Worm (Caenorhabditis elegans) whole organism, early embryonic: ENCODE results near the gene T28F12.1.

Source experiments
- B0310.2 ChIP-seq: sonication (generic microtip); optimal IDR thresholded peaks from 2 replicates; lab custom pipeline; 2016; ENCODE audit warnings: mild to moderate bottlenecking, missing genetic modification characterization, missing compliant biosample characterization
- aly-1 ChIP-seq: sonication (generic microtip); optimal IDR thresholded peaks from 2 replicates; lab custom pipeline; 2016; ENCODE audit warnings: missing genetic modification characterization, missing compliant biosample characterization
- ama-1 ChIP-seq: fragments of 150-350 bp; optimal IDR thresholded peaks from 2 replicates; lab custom pipeline; 2014
- ceh-13 ChIP-seq: fragments of 200-800 bp; sonication (Bioruptor generic); optimal IDR thresholded peaks from 2 replicates; lab custom pipeline; 2018; ENCODE audit warnings: mild to moderate bottlenecking, missing genetic modification characterization, missing compliant biosample characterization
- ets-7 ChIP-seq: sonication (generic microtip); optimal IDR thresholded peaks from 2 replicates; lab custom pipeline; 2016; ENCODE audit warnings: missing genotype, missing genetic modification characterization, missing compliant biosample characterization
- flt-1 ChIP-seq: fragments of 200-800 bp; sonication (Bioruptor generic); IDR thresholded peaks from 2 replicates; pipeline ENCODE4 v1.3.6; 2022; ENCODE audit warnings: missing genetic modification characterization, missing compliant biosample characterization
- hmbx-1 ChIP-seq: sonication (generic microtip); optimal IDR thresholded peaks from 2 replicates; lab custom pipeline; 2016; ENCODE audit warnings: mild to moderate bottlenecking, missing genetic modification characterization, missing compliant biosample characterization
- hmg-4 ChIP-seq: fragments of 200-800 bp; sonication (Bioruptor generic); optimal IDR thresholded peaks from 2 replicates; lab custom pipeline; 2018; ENCODE audit warnings: mild to moderate bottlenecking, missing genetic modification characterization, missing compliant biosample characterization
- tra-4 ChIP-seq: sonication (generic microtip); optimal IDR thresholded peaks from 2 replicates; lab custom pipeline; 2017; ENCODE audit warnings: missing genetic modification characterization, missing compliant biosample characterization

DNA sequence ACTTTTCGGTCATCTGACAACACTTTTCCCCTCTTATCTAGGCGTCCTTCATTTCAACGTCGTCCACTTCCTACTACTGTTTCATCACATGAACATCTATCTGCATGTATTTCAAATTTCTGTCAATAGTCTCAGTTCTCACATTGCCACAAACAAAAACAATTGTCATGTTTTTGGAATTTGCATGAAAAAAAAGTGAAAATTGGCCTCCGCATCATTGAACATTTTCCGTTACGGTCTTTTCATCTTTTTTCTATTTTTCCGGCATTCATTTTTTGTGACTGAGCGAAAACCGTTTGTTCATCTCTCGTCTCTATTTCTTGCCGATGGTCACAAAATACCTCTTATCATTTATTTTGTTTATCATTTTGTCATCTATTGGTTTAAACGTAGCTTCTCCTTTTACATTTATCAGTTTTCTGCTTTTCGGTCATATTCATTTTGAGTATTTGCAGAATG is 29.8 kb upstream of the T28F12.1 start, which contains the start of gene exc-15:
- TF ChIP-seq ets-7 (tag; lab: Kevin White, UChicago), result no peak
- no peak for TF ChIP-seq flt-1 (GFP tag; lab: Robert Waterston, UW)
- no peak for TF ChIP-seq ama-1 (lab: Kevin White, UChicago)
- no peak for TF ChIP-seq B0310.2 (tag; lab: Kevin White, UChicago)
- TF ChIP-seq ceh-13 (GFP tag; lab: Kevin White, UChicago), result no peak
- TF ChIP-seq tra-4 (tag; lab: Kevin White, UChicago), result no peak
- TF ChIP-seq hmbx-1, result no peak
- TF ChIP-seq hmg-4, result no peak
- TF ChIP-seq aly-1 (tag; lab: Kevin White, UChicago), result no peak
